Worm (Caenorhabditis elegans) whole organism, L4 larva: Measurements from ENCODE around the gene ttll-15.

Experiments used
- D1046.2 ChIP-seq: fragments of 200-800 bp; sonication (Bioruptor generic); IDR thresholded peaks from 2 replicates; pipeline ENCODE4 v1.3.6; 2022; ENCODE audit warnings: missing genetic modification characterization, missing compliant biosample characterization
- F10B5.3 ChIP-seq: sonication (generic microtip); optimal IDR thresholded peaks from 2 replicates; lab custom pipeline; 2016; ENCODE audit warnings: mild to moderate bottlenecking, missing genetic modification characterization, missing compliant biosample characterization
- F26F4.8 ChIP-seq: fragments of 200-800 bp; sonication (Bioruptor generic); conservative IDR thresholded peaks from 2 replicates; pipeline ENCODE4 v1.3.6; 2022; ENCODE audit warnings: missing genetic modification characterization, missing compliant biosample characterization
- F49E8.2 ChIP-seq: sonication (generic microtip); optimal IDR thresholded peaks from 2 replicates; lab custom pipeline; 2016; ENCODE audit warnings: missing compliant biosample characterization, mild to moderate bottlenecking, missing genetic modification characterization, borderline replicate concordance
- T20F7.1 ChIP-seq: fragments of 200-800 bp; sonication (Bioruptor generic); optimal IDR thresholded peaks from 2 replicates; lab custom pipeline; 2018; ENCODE audit warnings: mild to moderate bottlenecking, missing genetic modification characterization, missing compliant biosample characterization
- T26A8.4 ChIP-seq: fragments of 200-800 bp; sonication (Bioruptor generic); IDR thresholded peaks from 2 replicates; pipeline ENCODE4 v1.3.6; 2022; ENCODE audit warnings: missing genetic modification characterization, missing compliant biosample characterization
- Y48G9A.11 ChIP-seq: fragments of 200-800 bp; sonication (Bioruptor generic); IDR thresholded peaks from 2 replicates; pipeline ENCODE4 v1.3.6; 2022; ENCODE audit warnings: missing genetic modification reagents, missing genetic modification characterization, missing compliant biosample characterization
- ZK546.5 ChIP-seq, 2 experiments: sonication (generic microtip); optimal IDR thresholded peaks; 2 replicates each; lab custom pipeline; 2017; ENCODE audit warnings: missing biosample characterization in 2 of 2, missing genetic modification characterization in 2 of 2
- aha-1 ChIP-seq: fragments of 150-350 bp; peaks from one replicate; lab custom pipeline; 2014; ENCODE audit warnings: missing biosample characterization, missing genetic modification characterization
- aly-2 ChIP-seq: sonication (generic microtip); optimal IDR thresholded peaks from 2 replicates; lab custom pipeline; 2018; ENCODE audit warnings: missing biosample characterization, missing genetic modification characterization
- arid-1 ChIP-seq: fragments of 200-800 bp; sonication (Bioruptor generic); conservative IDR thresholded peaks from 2 replicates; pipeline ENCODE4 v1.3.6; 2022; ENCODE audit warnings: missing genetic modification reagents, missing genetic modification characterization, missing compliant biosample characterization
- attf-4 ChIP-seq: sonication (generic microtip); optimal IDR thresholded peaks from 3 replicates; lab custom pipeline; 2017; ENCODE audit warnings: missing biosample characterization, missing genetic modification characterization
- ceh-32 ChIP-seq: sonication (generic microtip); optimal IDR thresholded peaks from 2 replicates; lab custom pipeline; 2016; ENCODE audit warnings: mild to moderate bottlenecking, missing genetic modification characterization, missing compliant biosample characterization; ENCODE audit not compliant: poor library complexity
- cey-2 ChIP-seq: sonication (generic microtip); optimal IDR thresholded peaks from 3 replicates; lab custom pipeline; 2017; ENCODE audit warnings: missing genetic modification characterization, mild to moderate bottlenecking, missing compliant biosample characterization, antibody characterized with exemption, borderline replicate concordance; ENCODE audit not compliant: insufficient read depth
- daf-16 ChIP-seq, 3 experiments: sonication (generic microtip); optimal IDR thresholded peaks; 2 replicates each; lab custom pipeline; 2016 to 2017; ENCODE audit warnings: missing genetic modification characterization in 3 of 3, missing genetic modification reagents in 3 of 3, mild to moderate bottlenecking in 2 of 3, missing compliant biosample characterization in 2 of 3, missing biosample characterization in 1 of 3, moderate library complexity in 1 of 3
- daf-19 ChIP-seq: fragments of 200-800 bp; sonication (Bioruptor generic); conservative IDR thresholded peaks from 2 replicates; pipeline ENCODE4 v1.3.6; 2022; ENCODE audit warnings: missing genetic modification characterization, missing compliant biosample characterization
- dmd-6 ChIP-seq: fragments of 200-800 bp; sonication (Bioruptor generic); IDR thresholded peaks from 2 replicates; pipeline ENCODE4 v1.3.6; 2022; ENCODE audit warnings: missing genetic modification reagents, missing genetic modification characterization, missing compliant biosample characterization
- dmd-8 ChIP-seq: fragments of 200-800 bp; sonication (Bioruptor generic); IDR thresholded peaks from 2 replicates; pipeline ENCODE4 v1.3.6; 2022; ENCODE audit warnings: missing genetic modification characterization, missing compliant biosample characterization
- dpl-1 ChIP-seq: fragments of 150-350 bp; optimal IDR thresholded peaks from 2 replicates; lab custom pipeline; 2014; ENCODE audit warnings: missing biosample characterization, missing genetic modification reagents, missing genetic modification characterization
- dve-1 ChIP-seq: sonication (generic microtip); optimal IDR thresholded peaks from 2 replicates; lab custom pipeline; 2017; ENCODE audit warnings: antibody characterized with exemption, mild to moderate bottlenecking, missing genetic modification characterization, missing compliant biosample characterization; ENCODE audit not compliant: insufficient read depth
- fos-1 ChIP-seq: fragments of 150-350 bp; optimal IDR thresholded peaks from 2 replicates; lab custom pipeline; 2014; ENCODE audit warnings: missing biosample characterization, missing genetic modification characterization
- gei-8 ChIP-seq: fragments of 200-800 bp; sonication (Bioruptor generic); optimal IDR thresholded peaks from 2 replicates; lab custom pipeline; 2018; ENCODE audit warnings: mild to moderate bottlenecking, missing genetic modification characterization, missing compliant biosample characterization
- lin-38 ChIP-seq: fragments of 200-800 bp; sonication (Bioruptor generic); IDR thresholded peaks from 2 replicates; pipeline ENCODE4 v1.3.6; 2022; ENCODE audit warnings: missing genetic modification reagents, missing genetic modification characterization, missing compliant biosample characterization
- lir-3 ChIP-seq: sonication (generic microtip); optimal IDR thresholded peaks from 2 replicates; lab custom pipeline; 2016; ENCODE audit warnings: mild to moderate bottlenecking, missing genetic modification characterization, missing compliant biosample characterization
- mdl-1 ChIP-seq, 2 experiments: fragments of 150-350 bp in 1 of 2; sonication (generic microtip) in 1 of 2; optimal IDR thresholded peaks; 2 replicates each; lab custom pipeline; 2014 to 2017; ENCODE audit warnings: missing biosample characterization in 2 of 2, missing genetic modification characterization in 2 of 2
- mep-1 ChIP-seq: fragments of 150-350 bp; sonication (generic microtip); optimal IDR thresholded peaks from 3 replicates; lab custom pipeline; 2014; ENCODE audit warnings: missing biosample characterization, missing genetic modification characterization
- mes-2 ChIP-seq: sonication (generic microtip); optimal IDR thresholded peaks from 2 replicates; lab custom pipeline; 2016; ENCODE audit warnings: missing genotype, mild to moderate bottlenecking, missing genetic modification characterization, missing compliant biosample characterization; ENCODE audit not compliant: poor library complexity, severe bottlenecking
- nhr-102 ChIP-seq: sonication (generic microtip); optimal IDR thresholded peaks from 2 replicates; lab custom pipeline; 2016; ENCODE audit warnings: mild to moderate bottlenecking, missing genetic modification characterization, moderate library complexity, missing compliant biosample characterization
- nhr-111 ChIP-seq: fragments of 200-800 bp; sonication (Bioruptor generic); optimal IDR thresholded peaks from 2 replicates; lab custom pipeline; 2018; ENCODE audit warnings: mild to moderate bottlenecking, missing genetic modification characterization, missing compliant biosample characterization
- nhr-237 ChIP-seq: sonication (generic microtip); optimal IDR thresholded peaks from 2 replicates; lab custom pipeline; 2017; ENCODE audit warnings: missing biosample characterization, missing genetic modification characterization
- nhr-25 ChIP-seq: sonication (generic microtip); optimal IDR thresholded peaks from 2 replicates; lab custom pipeline; 2017; ENCODE audit warnings: missing genetic modification characterization, mild to moderate bottlenecking, missing compliant biosample characterization, antibody characterized with exemption, moderate library complexity, borderline replicate concordance; ENCODE audit not compliant: insufficient read depth
- nhr-28 ChIP-seq: fragments of 150-350 bp; optimal IDR thresholded peaks from 2 replicates; lab custom pipeline; 2014; ENCODE audit warnings: missing biosample characterization, missing genetic modification characterization
- nhr-42 ChIP-seq: fragments of 200-800 bp; sonication (Bioruptor generic); IDR thresholded peaks from 2 replicates; pipeline ENCODE4 v1.3.6; 2022; ENCODE audit warnings: missing genetic modification characterization, missing compliant biosample characterization
- nhr-6 ChIP-seq: fragments of 150-350 bp; optimal IDR thresholded peaks from 2 replicates; lab custom pipeline; 2014; ENCODE audit warnings: missing biosample characterization, missing genetic modification characterization
- nhr-77 ChIP-seq: fragments of 150-350 bp; optimal IDR thresholded peaks from 2 replicates; lab custom pipeline; 2014; ENCODE audit warnings: missing biosample characterization, missing genetic modification characterization
- pha-4 ChIP-seq, 2 experiments: fragments of 150-350 bp in 1 of 2; fragments of 200-800 bp in 1 of 2; sonication (Bioruptor generic) in 1 of 2; IDR thresholded peaks in 1 of 2; optimal IDR thresholded peaks in 1 of 2; 2 replicates each; pipeline versions ENCODE4 v1.3.6 to Lab custom; 2014 to 2022; ENCODE audit warnings: missing genetic modification characterization in 2 of 2, missing genetic modification reagents in 2 of 2, missing biosample characterization in 1 of 2, missing compliant biosample characterization in 1 of 2
- php-3 ChIP-seq: fragments of 200-800 bp; sonication (Bioruptor generic); IDR thresholded peaks from 2 replicates; pipeline ENCODE4 v1.3.6; 2022; ENCODE audit warnings: missing genetic modification reagents, missing genetic modification characterization, missing compliant biosample characterization
- set-16 ChIP-seq: fragments of 200-800 bp; sonication (Bioruptor generic); IDR thresholded peaks from 2 replicates; pipeline ENCODE4 v1.3.6; 2022; ENCODE audit warnings: missing genetic modification reagents, missing genetic modification characterization, missing compliant biosample characterization
- skn-1 ChIP-seq: fragments of 150-350 bp; optimal IDR thresholded peaks from 2 replicates; lab custom pipeline; 2014; ENCODE audit warnings: missing biosample characterization, missing genetic modification characterization
- snpc-1.2 ChIP-seq: fragments of 200-800 bp; sonication (Bioruptor generic); IDR thresholded peaks from 2 replicates; pipeline ENCODE4 v1.3.6; 2022; ENCODE audit warnings: missing genetic modification reagents, missing genetic modification characterization, missing compliant biosample characterization
- snpc-4 ChIP-seq: fragments of 150-350 bp; optimal IDR thresholded peaks from 2 replicates; lab custom pipeline; 2014; ENCODE audit warnings: missing biosample characterization, missing genetic modification characterization
- spr-3 ChIP-seq: fragments of 200-800 bp; sonication (Bioruptor generic); optimal IDR thresholded peaks from 2 replicates; lab custom pipeline; 2018; ENCODE audit warnings: mild to moderate bottlenecking, missing genetic modification characterization, missing compliant biosample characterization
- tag-97 ChIP-seq: fragments of 200-800 bp; sonication (Bioruptor generic); IDR thresholded peaks from 2 replicates; pipeline ENCODE4 v1.3.6; 2022; ENCODE audit warnings: missing genetic modification characterization, missing compliant biosample characterization
- zfp-2 ChIP-seq: sonication (generic microtip); optimal IDR thresholded peaks from 2 replicates; lab custom pipeline; 2016; ENCODE audit warnings: mild to moderate bottlenecking, missing genetic modification characterization, missing compliant biosample characterization
- zfp-3 ChIP-seq: fragments of 200-800 bp; sonication (Bioruptor generic); conservative IDR thresholded peaks from 2 replicates; pipeline ENCODE4 v1.3.6; 2022; ENCODE audit warnings: missing genetic modification reagents, missing genetic modification characterization, missing compliant biosample characterization
- zip-11 ChIP-seq: fragments of 200-800 bp; sonication (Bioruptor generic); IDR thresholded peaks from 2 replicates; pipeline ENCODE4 v1.3.6; 2022; ENCODE audit warnings: missing genetic modification characterization, missing compliant biosample characterization
- zip-2 ChIP-seq: fragments of 150-350 bp; optimal IDR thresholded peaks from 2 replicates; lab custom pipeline; 2014; ENCODE audit warnings: missing biosample characterization, missing genetic modification characterization
- ztf-11 ChIP-seq: fragments of 150-350 bp; optimal IDR thresholded peaks from 2 replicates; lab custom pipeline; 2014; ENCODE audit warnings: missing biosample characterization, missing genetic modification characterization
- ztf-7 ChIP-seq: fragments of 150-350 bp; optimal IDR thresholded peaks from 2 replicates; lab custom pipeline; 2014; ENCODE audit warnings: missing biosample characterization, missing genetic modification characterization

The ttll-15 gene

ce11 chrV:10333843-10334242 is 24.5 kb upstream of the ttll-15 start (continued):
- TF ChIP-seq nhr-6, result no peak
- TF ChIP-seq F10B5.3 (tag; lab: Kevin White, UChicago), result no peak
- TF ChIP-seq zfp-2, result no peak
- TF ChIP-seq snpc-4, result no peak
- TF ChIP-seq mes-2 (tag; lab: Kevin White, UChicago), result no peak
- TF ChIP-seq mdl-1 (tag; optimal IDR thresholded peaks at IDR 0.05; lab: Kevin White, UChicago), result no peak
- TF ChIP-seq arid-1, result no peak
- peak; percentile 47 for TF ChIP-seq nhr-28 (tag; lab: Kevin White, UChicago)
- TF ChIP-seq daf-19 (GFP tag; lab: Robert Waterston, UW), result no peak
- no peak for TF ChIP-seq nhr-102 (tag; lab: Kevin White, UChicago)
- TF ChIP-seq attf-4, result no peak
- TF ChIP-seq tag-97, result no peak
- no peak for TF ChIP-seq zfp-3 (GFP tag; lab: Robert Waterston, UW)
- TF ChIP-seq dmd-8 (GFP tag; lab: Robert Waterston, UW), result no peak
- no peak for TF ChIP-seq php-3 (GFP tag; lab: Robert Waterston, UW)
- TF ChIP-seq Y48G9A.11, result no peak
- no peak for TF ChIP-seq pha-4 (GFP tag; IDR thresholded peaks at IDR 0.05; lab: Robert Waterston, UW)
- TF ChIP-seq pha-4 (tag; optimal IDR thresholded peaks at IDR 0.05; lab: Kevin White, UChicago), result no peak
- TF ChIP-seq zip-11, result no peak
- no peak for TF ChIP-seq ZK546.5 (tag; optimal IDR thresholded peaks at IDR 0.05; lab: Kevin White, UChicago)
- no peak for TF ChIP-seq D1046.2 (GFP tag; lab: Robert Waterston, UW)
- TF ChIP-seq nhr-237 (tag; lab: Kevin White, UChicago), result no peak
- peak; percentile 98 for TF ChIP-seq dmd-6 (GFP tag; lab: Robert Waterston, UW)
- no peak for TF ChIP-seq fos-1 (tag; lab: Kevin White, UChicago)
- TF ChIP-seq nhr-42 (GFP tag; lab: Robert Waterston, UW), result no peak
- no peak for TF ChIP-seq snpc-1.2
- no peak for TF ChIP-seq T20F7.1
- no peak for TF ChIP-seq dpl-1
- TF ChIP-seq F49E8.2 (tag; lab: Kevin White, UChicago), result no peak
- no peak for TF ChIP-seq skn-1

- no peak for TF ChIP-seq ztf-11 (tag; lab: Kevin White, UChicago)
- peak; percentile 27 for TF ChIP-seq T20F7.1
- peak; percentile 41 for TF ChIP-seq dve-1 (tag; lab: Kevin White, UChicago)
- no peak for TF ChIP-seq T26A8.4
- no peak for TF ChIP-seq ceh-32 (tag; lab: Kevin White, UChicago)
- TF ChIP-seq ztf-7 (tag; lab: Kevin White, UChicago), result no peak
- TF ChIP-seq aly-2 (tag; lab: Kevin White, UChicago), result no peak
- TF ChIP-seq lir-3 (tag; lab: Kevin White, UChicago), result no peak
- TF ChIP-seq arid-1, result no peak
- TF ChIP-seq aha-1 (tag; lab: Kevin White, UChicago), result no peak
- peak; percentile 64 for TF ChIP-seq nhr-28 (tag; lab: Kevin White, UChicago)
- no peak for TF ChIP-seq F26F4.8 (GFP tag; lab: Robert Waterston, UW)
- TF ChIP-seq lin-38 (GFP tag; lab: Robert Waterston, UW), result peak; percentile 87
- peak; percentile 56 for TF ChIP-seq mep-1
- no peak for TF ChIP-seq gei-8 (GFP tag; lab: Kevin White, UChicago)
- no peak for TF ChIP-seq zip-11
- no peak for TF ChIP-seq set-16 (GFP tag; lab: Robert Waterston, UW)
- TF ChIP-seq mes-2 (tag; lab: Kevin White, UChicago), result peak; percentile 62
- TF ChIP-seq nhr-25 (tag; lab: Kevin White, UChicago), result no peak
- no peak for TF ChIP-seq nhr-111 (GFP tag; lab: Kevin White, UChicago)
- TF ChIP-seq dpl-1, result peak; percentile 49
- TF ChIP-seq zip-2, result no peak
- TF ChIP-seq spr-3 (GFP tag; lab: Kevin White, UChicago), result no peak
- TF ChIP-seq daf-16 (GFP tag; optimal IDR thresholded peaks at IDR 0.05; lab: Kevin White, UChicago), result no peak
- TF ChIP-seq daf-16 (tag; optimal IDR thresholded peaks at IDR 0.05; lab: Kevin White, UChicago), result no peak
- no peak for TF ChIP-seq cey-2
- peak; percentile 53 for TF ChIP-seq nhr-77
These were observed 19.9 kb upstream of the ttll-15 start, which contains the start of gene arx-2 for ce11 chrV:10338305-10338992. arx-2 (minus strand) TSS chrV:10338355.
